Worm (Caenorhabditis elegans) whole organism, L4/young adult: ENCODE results near the gene ist-1.

Experiments used
- W03F9.2 ChIP-seq: fragments of 150-350 bp; optimal IDR thresholded peaks from 2 replicates; lab custom pipeline; 2014; ENCODE audit warnings: missing biosample characterization, missing genetic modification characterization
- dao-5 ChIP-seq: sonication (generic microtip); optimal IDR thresholded peaks from 2 replicates; lab custom pipeline; 2016; ENCODE audit warnings: missing genotype, missing genetic modification characterization, moderate library complexity, missing compliant biosample characterization
- him-1 ChIP-seq: sonication (generic microtip); optimal IDR thresholded peaks from 2 replicates; lab custom pipeline; 2016; ENCODE audit warnings: missing genotype, missing genetic modification reagents, missing genetic modification characterization, missing compliant biosample characterization

ce11 chrX:7140682-7141254, 14.3 kb downstream of the ist-1 start:
- TF ChIP-seq him-1 (tag; lab: Kevin White, UChicago) (no peak), dao-5 (no peak), W03F9.2 (tag; lab: Kevin White, UChicago) (no peak)
